Worm (Caenorhabditis elegans) whole organism, L4 larva: ENCODE data around the gene clec-76.

Experiments used
- aha-1 ChIP-seq: fragments of 150-350 bp; peaks from one replicate; lab custom pipeline; 2014; ENCODE audit warnings: missing biosample characterization, missing genetic modification characterization
- dve-1 ChIP-seq: sonication (generic microtip); optimal IDR thresholded peaks from 2 replicates; lab custom pipeline; 2017; ENCODE audit warnings: antibody characterized with exemption, mild to moderate bottlenecking, missing genetic modification characterization, missing compliant biosample characterization; ENCODE audit not compliant: insufficient read depth
- fkh-10 ChIP-seq: fragments of 150-350 bp; optimal IDR thresholded peaks from 2 replicates; lab custom pipeline; 2014; ENCODE audit warnings: missing biosample characterization, missing genetic modification reagents, missing genetic modification characterization
- mep-1 ChIP-seq: fragments of 150-350 bp; sonication (generic microtip); optimal IDR thresholded peaks from 3 replicates; lab custom pipeline; 2014; ENCODE audit warnings: missing biosample characterization, missing genetic modification characterization
- nhr-28 ChIP-seq: fragments of 150-350 bp; optimal IDR thresholded peaks from 2 replicates; lab custom pipeline; 2014; ENCODE audit warnings: missing biosample characterization, missing genetic modification characterization
- nhr-77 ChIP-seq: fragments of 150-350 bp; optimal IDR thresholded peaks from 2 replicates; lab custom pipeline; 2014; ENCODE audit warnings: missing biosample characterization, missing genetic modification characterization
- saeg-2 ChIP-seq: fragments of 200-800 bp; sonication (Bioruptor generic); IDR thresholded peaks from 2 replicates; pipeline ENCODE4 v1.3.6; 2022; ENCODE audit warnings: missing genetic modification reagents, missing genetic modification characterization, missing compliant biosample characterization
- snpc-4 ChIP-seq: fragments of 150-350 bp; optimal IDR thresholded peaks from 2 replicates; lab custom pipeline; 2014; ENCODE audit warnings: missing biosample characterization, missing genetic modification characterization

- TF ChIP-seq saeg-2 (GFP tag; lab: Robert Waterston, UW) (no peak), fkh-10 (GFP tag; lab: Kevin White, UChicago) (peak; percentile 60), nhr-28 (tag; lab: Kevin White, UChicago) (no peak), snpc-4 (tag; lab: Kevin White, UChicago) (no peak), mep-1 (tag; lab: Kevin White, UChicago) (no peak), nhr-77 (tag; lab: Kevin White, UChicago) (no peak), aha-1 (tag; lab: Kevin White, UChicago) (no peak), dve-1 (tag; lab: Kevin White, UChicago) (no peak)
Measured at ce11 chrIV:4005166-4005565, 40.1 kb downstream of the clec-76 start.
